Fruit fly (Drosophila melanogaster): ENCODE data around the gene Hira.

Hira gene

DNA sequence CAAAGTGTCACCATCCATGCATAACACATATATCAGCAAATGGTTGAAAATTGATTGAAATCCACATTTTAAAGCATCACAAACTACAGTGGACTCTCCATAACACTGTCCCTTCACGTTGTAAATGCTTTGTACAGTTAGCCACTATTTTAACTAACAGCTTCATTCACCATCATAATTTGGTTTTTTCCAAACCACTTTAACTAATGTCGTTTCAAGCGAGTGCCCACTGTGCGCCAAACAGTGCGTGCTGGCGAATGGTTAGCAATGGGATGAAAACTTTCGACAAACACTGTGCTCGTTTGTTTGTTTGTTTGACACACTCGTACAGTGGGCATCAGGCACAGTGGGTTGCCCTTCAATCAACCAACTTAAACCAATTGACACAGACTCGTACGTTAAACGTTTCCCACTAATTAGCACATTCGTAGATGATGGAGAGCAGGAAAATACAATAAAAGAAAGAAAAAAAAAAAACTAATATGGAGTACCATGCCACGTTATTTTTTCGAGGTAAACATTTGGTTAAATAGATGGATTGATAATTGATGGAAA is 21.6 kb upstream of the Hira start (continued):
- TF ChIP-seq ash1 (GFP tag; optimal IDR thresholded peaks at IDR 0.05) (peak; percentile 85), MBD-R2 (GFP tag; IDR thresholded peaks at IDR 0.05) (peak; percentile 86), CG17186 (GFP tag; optimal IDR thresholded peaks at IDR 0.05) (peak; percentile 54), CG12071 (GFP tag; optimal IDR thresholded peaks at IDR 0.05) (peak; percentile 96), CG1529 (GFP tag; optimal IDR thresholded peaks at IDR 0.05) (peak; percentile 73), CG6272 (GFP tag; IDR thresholded peaks at IDR 0.05) (peak; percentile 89), CG31224 (GFP tag; IDR thresholded peaks at IDR 0.05) (peak; percentile 84), pan (optimal IDR thresholded peaks at IDR 0.05) (no peak), pan (GFP tag; optimal IDR thresholded peaks at IDR 0.05 in 1 of 2, IDR thresholded peaks at IDR 0.05 in 1 of 2) (peak in 1 of 2 experiments; percentile 95), her (GFP tag; optimal IDR thresholded peaks at IDR 0.05) (peak; percentile 94), amos (GFP tag; IDR thresholded peaks at IDR 0.05; ENCODE audit: partially characterized antibody) (no peak), Trl (optimal IDR thresholded peaks at IDR 0.05) (no peak), Trl (GFP tag; optimal IDR thresholded peaks at IDR 0.05) (peak; percentile 75), lbe (GFP tag; optimal IDR thresholded peaks at IDR 0.05) (peak; percentile 23), Stat92E (GFP tag; optimal IDR thresholded peaks at IDR 0.05) (no peak)

DNA sequence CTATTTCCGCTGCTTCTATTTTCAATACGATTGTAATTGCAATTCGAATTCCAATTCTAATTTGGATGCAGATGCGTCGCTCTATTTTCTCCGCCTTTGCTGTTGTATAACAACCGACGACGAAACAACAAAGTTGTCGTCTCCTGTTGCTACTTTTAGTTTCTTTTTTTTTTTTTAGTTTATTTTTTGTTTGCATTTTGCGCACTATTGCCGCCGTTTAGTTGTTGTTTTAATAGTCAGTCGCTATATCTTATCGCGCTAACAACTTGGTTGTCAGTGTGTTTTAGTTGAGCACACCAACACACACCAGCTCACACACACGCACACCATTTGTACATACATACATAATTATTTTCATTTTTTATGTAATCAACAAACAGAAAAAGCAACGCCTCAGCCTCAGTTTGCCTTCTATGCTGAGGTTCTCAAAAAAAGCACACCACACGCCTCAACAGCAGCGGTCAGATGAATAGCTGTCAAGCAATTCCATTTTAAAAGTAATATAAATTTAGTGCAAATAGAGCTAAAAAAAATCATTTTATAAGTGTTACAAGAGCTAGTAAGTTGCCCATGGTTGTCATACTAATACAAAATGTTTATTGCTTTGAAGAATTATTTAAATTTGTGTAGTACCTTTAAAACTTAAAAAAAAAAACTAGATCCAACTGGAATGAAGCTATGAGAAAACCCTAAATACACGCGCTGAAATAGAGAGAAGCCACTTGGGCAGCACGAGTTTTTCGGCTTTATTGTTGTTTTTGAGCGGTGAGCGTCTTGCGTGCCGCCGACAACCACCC is 20.4 kb upstream of the Hira start:
- peak; percentile 40 for TF ChIP-seq CG6813 (GFP tag; optimal IDR thresholded peaks at IDR 0.05)
- no peak for TF ChIP-seq CG1024 (GFP tag; IDR thresholded peaks at IDR 0.05)
- TF ChIP-seq pita (GFP tag; optimal IDR thresholded peaks at IDR 0.05), result no peak
- peak; percentile 49 for TF ChIP-seq CG1529 (GFP tag; optimal IDR thresholded peaks at IDR 0.05)
- peak; percentile 37 for TF ChIP-seq Aef1 (GFP tag; IDR thresholded peaks at IDR 0.05)
- TF ChIP-seq tup (GFP tag; optimal IDR thresholded peaks at IDR 0.05), result peak; percentile 39
- TF ChIP-seq Ravus (GFP tag; IDR thresholded peaks at IDR 0.05), result peak; percentile 44
- peak; percentile 34 for TF ChIP-seq Mad (GFP tag; optimal IDR thresholded peaks at IDR 0.05)
- no peak for TF ChIP-seq CG8478 (optimal IDR thresholded peaks at IDR 0.05)
- TF ChIP-seq CG17328 (GFP tag; IDR thresholded peaks at IDR 0.05), result peak; percentile 64
- peak; percentile 57 for TF ChIP-seq CG12071 (GFP tag; optimal IDR thresholded peaks at IDR 0.05)
- no peak for TF ChIP-seq Dip2 (GFP tag; IDR thresholded peaks at IDR 0.05)
- TF ChIP-seq MTF-1 (GFP tag; optimal IDR thresholded peaks at IDR 0.05; ENCODE audit: borderline replicate concordance), result peak; percentile 21
- TF ChIP-seq Nf-YB (GFP tag; optimal IDR thresholded peaks at IDR 0.05), result peak; percentile 60
- TF ChIP-seq Hr3 (GFP tag; optimal IDR thresholded peaks at IDR 0.05), result peak; percentile 50
- TF ChIP-seq H2.0 (GFP tag; IDR thresholded peaks at IDR 0.05), result peak; percentile 53
- TF ChIP-seq grn (GFP tag; optimal IDR thresholded peaks at IDR 0.05), result no peak
- peak; percentile 57 for TF ChIP-seq sqz (GFP tag; optimal IDR thresholded peaks at IDR 0.05)
- no peak for TF ChIP-seq CG8290 (GFP tag; optimal IDR thresholded peaks at IDR 0.05)
- TF ChIP-seq CG8290 (tag; optimal IDR thresholded peaks at IDR 0.05), result peak in 1 of 2 experiments; percentile 63
- 0 out of 3 replicates have a peak, but pooled peaks have one; percentile 23 for TF ChIP-seq otp (GFP tag; IDR thresholded peaks at IDR 0.05)
- peak; percentile 47; the same call in 2 of the 3 replicates for TF ChIP-seq CG6175 (GFP tag; IDR thresholded peaks at IDR 0.05)
- TF ChIP-seq odd (GFP tag; optimal IDR thresholded peaks at IDR 0.05), result peak; percentile 63
- peak; percentile 89 for TF ChIP-seq PHDP (tag; optimal IDR thresholded peaks at IDR 0.05)
- peak; percentile 87 for TF ChIP-seq row (GFP tag; IDR thresholded peaks at IDR 0.05)
- TF ChIP-seq BtbVII (GFP tag; optimal IDR thresholded peaks at IDR 0.05), result peak; percentile 86
- TF ChIP-seq CG11456 (GFP tag; IDR thresholded peaks at IDR 0.05), result peak; percentile 50; the same call in 1 of the 3 replicates
- TF ChIP-seq kni (GFP tag; optimal IDR thresholded peaks at IDR 0.05), result no peak
- peak; percentile 58; the same call in 1 of the 2 replicates for TF ChIP-seq CG11247 (GFP tag; IDR thresholded peaks at IDR 0.05)
- peak; percentile 58 for TF ChIP-seq CG15601 (tag; optimal IDR thresholded peaks at IDR 0.05)
- TF ChIP-seq Hand (GFP tag; optimal IDR thresholded peaks at IDR 0.05), result peak; percentile 69
- peak; percentile 47 for TF ChIP-seq mam (GFP tag; optimal IDR thresholded peaks at IDR 0.05)
- peak; percentile 1 for TF ChIP-seq CG6654 (GFP tag; optimal IDR thresholded peaks at IDR 0.05)
- TF ChIP-seq klu (GFP tag; IDR thresholded peaks at IDR 0.05), result peak; percentile 22; the same call in 1 of the 2 replicates
- no peak for TF ChIP-seq danr (GFP tag; IDR thresholded peaks at IDR 0.05)
- TF ChIP-seq rib (GFP tag; IDR thresholded peaks at IDR 0.05), result peak; percentile 28; the same call in 1 of the 2 replicates
